Fruit fly (Drosophila melanogaster) whole organism, pupa: ENCODE measurements around the gene Ac78C.

Source experiments
- CG10348 ChIP-seq: fragments of 200-800 bp; sonication (Bioruptor generic); IDR thresholded peaks from 2 replicates; pipeline ENCODE4 v1.3.6; 2022; ENCODE audit warnings: missing biosample characterization, missing genetic modification characterization
- CG13204 ChIP-seq: fragments of 200-800 bp; sonication (Bioruptor generic); optimal IDR thresholded peaks from 2 replicates; lab custom pipeline; 2018; ENCODE audit warnings: missing biosample characterization, mild to moderate bottlenecking, missing genetic modification characterization, moderate library complexity
- CG14655 ChIP-seq: fragments of 200-800 bp; sonication (Bioruptor generic); optimal IDR thresholded peaks from 3 replicates; lab custom pipeline; 2017; ENCODE audit warnings: mild to moderate bottlenecking, missing biosample characterization, missing genetic modification reagents, missing genetic modification characterization
- CG15710 ChIP-seq: fragments of 200-800 bp; sonication (Bioruptor generic); optimal IDR thresholded peaks from 2 replicates; lab custom pipeline; 2018; ENCODE audit warnings: missing biosample characterization, mild to moderate bottlenecking, missing genetic modification characterization, moderate library complexity
- CG32121 ChIP-seq: fragments of 200-800 bp; sonication (Bioruptor generic); IDR thresholded peaks from 2 replicates; pipeline ENCODE4 v1.3.6; 2022; ENCODE audit warnings: missing biosample characterization, missing genetic modification characterization
- CG34367 ChIP-seq: fragments of 200-800 bp; sonication (Bioruptor generic); optimal IDR thresholded peaks from 2 replicates; lab custom pipeline; 2018; ENCODE audit warnings: missing biosample characterization, mild to moderate bottlenecking, missing genetic modification characterization
- CG9948 ChIP-seq: fragments of 200-800 bp; sonication (Bioruptor generic); optimal IDR thresholded peaks from 2 replicates; lab custom pipeline; 2018; ENCODE audit warnings: missing biosample characterization, mild to moderate bottlenecking, missing genetic modification characterization, moderate library complexity
- D1 ChIP-seq: fragments of 200-800 bp; sonication (Bioruptor generic); optimal IDR thresholded peaks from 2 replicates; lab custom pipeline; 2018; ENCODE audit warnings: missing biosample characterization, mild to moderate bottlenecking, missing genetic modification characterization, moderate library complexity
- EcR ChIP-seq: fragments of 200-800 bp; sonication (Bioruptor generic); optimal IDR thresholded peaks from 3 replicates; lab custom pipeline; 2019; ENCODE audit warnings: missing biosample characterization, missing genetic modification characterization, mild to moderate bottlenecking, moderate library complexity, missing genetic modification reagents
- Ets98B ChIP-seq: fragments of 200-800 bp; sonication (Bioruptor generic); IDR thresholded peaks from 2 replicates; pipeline ENCODE4 v1.3.6; 2022; ENCODE audit warnings: missing biosample characterization, missing genetic modification characterization
- Pif1A ChIP-seq: fragments of 200-800 bp; sonication (Bioruptor generic); optimal IDR thresholded peaks from 3 replicates; lab custom pipeline; 2016; ENCODE audit warnings: missing biosample characterization, missing genetic modification characterization
- Pif1B ChIP-seq: fragments of 200-800 bp; sonication (Bioruptor generic); optimal IDR thresholded peaks from 3 replicates; lab custom pipeline; 2016; ENCODE audit warnings: missing biosample characterization, missing genetic modification characterization
- Snoo ChIP-seq: fragments of 200-800 bp; sonication (Bioruptor generic); optimal IDR thresholded peaks from 3 replicates; lab custom pipeline; 2017; ENCODE audit warnings: missing biosample characterization, mild to moderate bottlenecking, missing genetic modification characterization, inconsistent platforms
- fd96Ca ChIP-seq: fragments of 200-800 bp; sonication (Bioruptor generic); IDR thresholded peaks from 3 replicates; pipeline ENCODE4 v1.3.6; 2022; ENCODE audit warnings: missing biosample characterization, missing genetic modification characterization

- no peak for TF ChIP-seq EcR
- no peak for TF ChIP-seq CG13204 (GFP tag; lab: Kevin White, UChicago)
- TF ChIP-seq CG15710 (tag; lab: Kevin White, UChicago): no peak
- no peak for TF ChIP-seq fd96Ca (GFP tag; lab: Robert Waterston, UW)
- TF ChIP-seq CG34367: no peak
- no peak for TF ChIP-seq Snoo (tag; lab: Kevin White, UChicago)
- TF ChIP-seq CG10348 (GFP tag; lab: Robert Waterston, UW): no peak
- TF ChIP-seq CG32121 (GFP tag; lab: Robert Waterston, UW): no peak
- TF ChIP-seq D1 (tag; lab: Kevin White, UChicago): no peak
- no peak for TF ChIP-seq CG9948
- TF ChIP-seq Pif1B (GFP tag; lab: Kevin White, UChicago): no peak
- TF ChIP-seq Ets98B (GFP tag; lab: Robert Waterston, UW): no peak
- TF ChIP-seq CG14655 (GFP tag; lab: Kevin White, UChicago): no peak
- no peak for TF ChIP-seq Pif1A (GFP tag; lab: Kevin White, UChicago)
These were observed 35.9 kb downstream of the Ac78C start for dm6 chr3L:21135850-21136249.
